Fruit fly (Drosophila melanogaster): ENCODE measurements around the gene CG32277.

Gene CG32277

DNA sequence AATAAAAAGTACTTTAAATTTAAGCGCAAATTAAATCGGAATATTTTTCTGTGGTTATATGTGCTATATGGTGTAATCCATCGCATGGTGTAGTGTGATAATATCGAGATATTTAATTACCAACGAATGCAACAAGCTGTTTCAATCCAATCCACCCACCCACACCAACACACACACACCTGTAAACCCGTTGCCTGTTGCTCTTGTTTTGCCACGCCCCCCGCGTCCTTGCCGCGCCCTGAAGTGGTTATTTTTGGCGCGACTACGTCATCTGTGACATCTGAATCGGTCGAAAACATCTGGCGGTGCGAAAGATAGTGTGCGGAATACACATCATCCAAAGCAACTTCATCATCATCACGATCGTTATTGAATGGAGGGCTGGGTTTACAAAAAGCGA, 39.9 kb downstream of the CG32277 start:
- TF ChIP-seq Dif (GFP tag; optimal IDR thresholded peaks at IDR 0.05; ENCODE audit: partially characterized antibody) (peak; percentile 13), Hnf4 (GFP tag; optimal IDR thresholded peaks at IDR 0.05) (no peak)

DNA sequence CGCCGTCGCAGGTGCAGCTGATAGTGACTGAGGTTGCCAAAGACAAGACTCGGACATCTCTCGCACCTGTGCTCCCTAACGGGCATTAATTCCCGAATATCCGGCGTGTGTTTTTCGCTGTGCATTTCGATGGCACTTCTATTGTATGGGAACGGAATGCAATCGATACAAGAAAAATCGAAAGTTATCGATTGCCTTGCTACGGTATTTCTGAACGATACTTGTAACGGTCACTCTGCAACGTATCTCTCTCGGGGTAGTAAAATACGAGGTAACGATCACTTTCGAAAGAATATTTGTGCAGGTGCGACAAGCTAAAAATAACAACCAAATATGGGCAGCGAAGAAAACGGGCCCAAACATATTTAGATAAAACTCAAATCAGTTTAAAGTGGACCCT, 40.3 kb downstream of the CG32277 start, which contains the start of gene CG32280:
CG32280 (plus strand) TSS at position 231 of the 400 bp plus-strand sequence.
- TF ChIP-seq br (GFP tag; optimal IDR thresholded peaks at IDR 0.05), result no peak
- TF ChIP-seq woc (GFP tag; optimal IDR thresholded peaks at IDR 0.05), result peak; percentile 27
- peak; percentile 15 for TF ChIP-seq Sp1 (GFP tag; optimal IDR thresholded peaks at IDR 0.05)
- TF ChIP-seq foxo (GFP tag; optimal IDR thresholded peaks at IDR 0.05), result peak in 1 of 2 experiments; percentile 41
- TF ChIP-seq fru (GFP tag; optimal IDR thresholded peaks at IDR 0.05), result no peak
- peak; percentile 17 for TF ChIP-seq Hr83 (GFP tag; optimal IDR thresholded peaks at IDR 0.05; ENCODE audit: poor library complexity, severe bottlenecking)
- TF ChIP-seq Jra (GFP tag; optimal IDR thresholded peaks at IDR 0.05), result no peak
- no peak for TF ChIP-seq CrebA (GFP tag; optimal IDR thresholded peaks at IDR 0.05; ENCODE audit: borderline replicate concordance)
- no peak for TF ChIP-seq Hnf4 (GFP tag; optimal IDR thresholded peaks at IDR 0.05)
- TF ChIP-seq tai (GFP tag; optimal IDR thresholded peaks at IDR 0.05), result no peak
- no peak for TF ChIP-seq N (GFP tag; optimal IDR thresholded peaks at IDR 0.05)
- TF ChIP-seq psq (GFP tag; optimal IDR thresholded peaks at IDR 0.05), result no peak
- no peak for TF ChIP-seq lola (GFP tag; optimal IDR thresholded peaks at IDR 0.05)
- TF ChIP-seq Rel (GFP tag; optimal IDR thresholded peaks at IDR 0.05), result no peak
- TF ChIP-seq Rel (tag; optimal IDR thresholded peaks at IDR 0.05), result peak; percentile 53
- TF ChIP-seq usp (GFP tag; optimal IDR thresholded peaks at IDR 0.05), result no peak
- TF ChIP-seq dmrt93B (GFP tag; optimal IDR thresholded peaks at IDR 0.05), result no peak
- TF ChIP-seq pan (optimal IDR thresholded peaks at IDR 0.05), result no peak
- TF ChIP-seq jim (GFP tag; optimal IDR thresholded peaks at IDR 0.05), result no peak
- no peak for TF ChIP-seq Dfd (GFP tag; optimal IDR thresholded peaks at IDR 0.05)
- TF ChIP-seq Vsx2 (GFP tag; optimal IDR thresholded peaks at IDR 0.05; ENCODE audit: partially characterized antibody), result no peak
- no peak for TF ChIP-seq GATAd (GFP tag; optimal IDR thresholded peaks at IDR 0.05)
- no peak for TF ChIP-seq dl (GFP tag; optimal IDR thresholded peaks at IDR 0.05; ENCODE audit: insufficient read depth in 1 of 2, partially characterized antibody in 2 of 2)
- TF ChIP-seq Hr78 (GFP tag; optimal IDR thresholded peaks at IDR 0.05), result no peak
- peak; percentile 7 for TF ChIP-seq HLH106 (tag; optimal IDR thresholded peaks at IDR 0.05)
- TF ChIP-seq sage (GFP tag; optimal IDR thresholded peaks at IDR 0.05), result no peak
- no peak for TF ChIP-seq sv (GFP tag; optimal IDR thresholded peaks at IDR 0.05)
- no peak for TF ChIP-seq Dif (GFP tag; optimal IDR thresholded peaks at IDR 0.05; ENCODE audit: partially characterized antibody)
- TF ChIP-seq rgr (GFP tag; optimal IDR thresholded peaks at IDR 0.05), result peak; percentile 23
- TF ChIP-seq ey (GFP tag; optimal IDR thresholded peaks at IDR 0.05), result no peak
- TF ChIP-seq h (GFP tag; optimal IDR thresholded peaks at IDR 0.05), result peak; percentile 66
- no peak for TF ChIP-seq Myc (optimal IDR thresholded peaks at IDR 0.05)
- no peak for TF ChIP-seq Mio (GFP tag; optimal IDR thresholded peaks at IDR 0.05)
- no peak for TF ChIP-seq brk (GFP tag; optimal IDR thresholded peaks at IDR 0.05)
- no peak for TF ChIP-seq dsf (GFP tag; optimal IDR thresholded peaks at IDR 0.05; ENCODE audit: borderline replicate concordance)
- no peak for TF ChIP-seq CG9705 (GFP tag; optimal IDR thresholded peaks at IDR 0.05)
- peak; percentile 6 for TF ChIP-seq OdsH (GFP tag; optimal IDR thresholded peaks at IDR 0.05)
- TF ChIP-seq CG32264 (GFP tag; optimal IDR thresholded peaks at IDR 0.05), result no peak
- TF ChIP-seq Abd-B (GFP tag; optimal IDR thresholded peaks at IDR 0.05), result no peak

DNA sequence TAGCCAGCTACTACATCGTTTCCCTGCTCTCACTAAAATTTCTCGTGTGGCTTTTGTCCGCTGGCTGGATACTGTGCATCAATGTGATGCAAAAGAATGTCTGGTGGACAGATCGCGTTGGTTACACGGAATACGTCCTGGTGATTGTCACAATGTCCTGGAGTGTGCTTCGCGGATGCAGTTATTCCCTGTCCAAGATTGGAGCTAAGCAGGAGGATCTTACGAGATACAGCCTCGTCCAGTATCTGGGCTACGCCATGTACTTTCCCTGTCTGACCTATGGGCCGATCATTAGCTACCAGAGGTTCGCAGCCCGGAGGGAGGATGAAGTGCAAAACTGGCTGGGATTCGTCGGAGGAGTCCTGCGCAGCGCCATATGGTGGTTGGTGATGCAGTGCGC, 42.7 kb downstream of the CG32277 start:
- no peak for TF ChIP-seq dl (GFP tag; optimal IDR thresholded peaks at IDR 0.05; ENCODE audit: insufficient read depth in 1 of 2, partially characterized antibody in 2 of 2)
- TF ChIP-seq tai (GFP tag; optimal IDR thresholded peaks at IDR 0.05), result no peak
- TF ChIP-seq foxo (GFP tag; optimal IDR thresholded peaks at IDR 0.05), result no peak
- no peak for TF ChIP-seq Rel (GFP tag; optimal IDR thresholded peaks at IDR 0.05)
- TF ChIP-seq Rel (tag; optimal IDR thresholded peaks at IDR 0.05), result no peak
- no peak for TF ChIP-seq Myc (optimal IDR thresholded peaks at IDR 0.05)
- no peak for TF ChIP-seq Jra (GFP tag; optimal IDR thresholded peaks at IDR 0.05)

Measured in whole organism, wandering third instar larva.